Worm (Caenorhabditis elegans) whole organism, L3 larva: Measurements from ENCODE around the gene ruvb-1.

Source experiments
- R02D3.7 ChIP-seq: fragments of 150-350 bp; optimal IDR thresholded peaks from 2 replicates; lab custom pipeline; 2014; ENCODE audit warnings: missing biosample characterization, missing genetic modification characterization
- ZK546.5 ChIP-seq: sonication (generic microtip); optimal IDR thresholded peaks from 2 replicates; lab custom pipeline; 2017; ENCODE audit warnings: missing biosample characterization, missing genetic modification characterization
- aly-2 ChIP-seq: fragments of 150-350 bp; optimal IDR thresholded peaks from 2 replicates; lab custom pipeline; 2014; ENCODE audit warnings: missing biosample characterization, missing genetic modification characterization
- ama-1 ChIP-seq: fragments of 150-350 bp; optimal IDR thresholded peaks from 2 replicates; lab custom pipeline; 2018
- ceh-16 ChIP-seq: sonication (generic microtip); optimal IDR thresholded peaks from 2 replicates; lab custom pipeline; 2017; ENCODE audit warnings: missing biosample characterization, missing genetic modification characterization
- ceh-28 ChIP-seq: fragments of 150-350 bp; optimal IDR thresholded peaks from 2 replicates; lab custom pipeline; 2014; ENCODE audit warnings: missing biosample characterization, missing genetic modification reagents, missing genetic modification characterization
- ceh-82 ChIP-seq: fragments of 150-350 bp; optimal IDR thresholded peaks from 2 replicates; lab custom pipeline; 2014; ENCODE audit warnings: missing biosample characterization, missing genetic modification characterization
- ceh-9 ChIP-seq: sonication (generic microtip); optimal IDR thresholded peaks from 2 replicates; lab custom pipeline; 2018; ENCODE audit warnings: missing biosample characterization, missing genetic modification characterization
- daf-12 ChIP-seq: fragments of 150-350 bp; optimal IDR thresholded peaks from 2 replicates; lab custom pipeline; 2014; ENCODE audit warnings: missing biosample characterization, missing genetic modification reagents, missing genetic modification characterization
- egl-5 ChIP-seq: fragments of 150-350 bp; optimal IDR thresholded peaks from 2 replicates; lab custom pipeline; 2017; ENCODE audit warnings: missing biosample characterization, missing genetic modification reagents, missing genetic modification characterization, inconsistent platforms
- elt-1 ChIP-seq: fragments of 150-350 bp; optimal IDR thresholded peaks from 2 replicates; lab custom pipeline; 2014; ENCODE audit warnings: missing biosample characterization, missing genetic modification characterization
- elt-2 ChIP-seq: sonication (generic microtip); optimal IDR thresholded peaks from 2 replicates; lab custom pipeline; 2016; ENCODE audit warnings: missing genetic modification reagents, mild to moderate bottlenecking, missing genetic modification characterization, missing compliant biosample characterization
- elt-3 ChIP-seq, 3 experiments: fragments of 150-350 bp in 1 of 3; sonication (generic microtip) in 2 of 3; optimal IDR thresholded peaks; 2 replicates in 2 of 3; 4 replicates in 1 of 3; lab custom pipeline; 2014 to 2017; ENCODE audit warnings: missing biosample characterization in 3 of 3, missing genetic modification characterization in 3 of 3
- eor-1 ChIP-seq, 2 experiments: fragments of 150-350 bp; optimal IDR thresholded peaks; 2 replicates each; lab custom pipeline; 2014 to 2018; ENCODE audit warnings: missing biosample characterization in 2 of 2, missing genetic modification characterization in 2 of 2
- fkh-10 ChIP-seq: sonication (generic microtip); optimal IDR thresholded peaks from 2 replicates; lab custom pipeline; 2017; ENCODE audit warnings: missing biosample characterization, missing genetic modification reagents, missing genetic modification characterization
- fos-1 ChIP-seq: fragments of 150-350 bp; optimal IDR thresholded peaks from 2 replicates; lab custom pipeline; 2014; ENCODE audit warnings: missing biosample characterization, missing genetic modification characterization
- hmg-11 ChIP-seq: sonication (generic microtip); optimal IDR thresholded peaks from 2 replicates; lab custom pipeline; 2016; ENCODE audit warnings: missing genetic modification characterization, missing compliant biosample characterization
- jun-1 ChIP-seq: fragments of 150-350 bp; optimal IDR thresholded peaks from 2 replicates; lab custom pipeline; 2014; ENCODE audit warnings: missing biosample characterization, missing genetic modification reagents, missing genetic modification characterization
- lin-15B ChIP-seq: fragments of 150-350 bp; optimal IDR thresholded peaks from 2 replicates; lab custom pipeline; 2014; ENCODE audit warnings: missing biosample characterization, missing genetic modification characterization
- lin-39 ChIP-seq: fragments of 150-350 bp; optimal IDR thresholded peaks from 2 replicates; lab custom pipeline; 2018; ENCODE audit warnings: missing biosample characterization, missing genetic modification reagents, missing genetic modification characterization
- lsy-12 ChIP-seq: sonication (generic microtip); optimal IDR thresholded peaks from 2 replicates; lab custom pipeline; 2016; ENCODE audit warnings: mild to moderate bottlenecking, missing genetic modification characterization, missing compliant biosample characterization
- mdl-1 ChIP-seq: fragments of 150-350 bp; optimal IDR thresholded peaks from 2 replicates; lab custom pipeline; 2014; ENCODE audit warnings: missing biosample characterization, missing genetic modification characterization
- mml-1 ChIP-seq: fragments of 150-350 bp; sonication (generic microtip); optimal IDR thresholded peaks from 3 replicates; lab custom pipeline; 2014; ENCODE audit warnings: missing biosample characterization, missing genetic modification characterization
- nfya-1 ChIP-seq: sonication (generic microtip); optimal IDR thresholded peaks from 2 replicates; lab custom pipeline; 2017; ENCODE audit warnings: missing genetic modification characterization, mild to moderate bottlenecking, missing compliant biosample characterization, antibody characterized with exemption, moderate library complexity; ENCODE audit not compliant: insufficient read depth
- nhr-11 ChIP-seq: fragments of 150-350 bp; optimal IDR thresholded peaks from 2 replicates; lab custom pipeline; 2014; ENCODE audit warnings: missing biosample characterization, missing genetic modification characterization
- nhr-12 ChIP-seq: fragments of 150-350 bp; optimal IDR thresholded peaks from 2 replicates; lab custom pipeline; 2014; ENCODE audit warnings: missing biosample characterization, missing genetic modification characterization
- nhr-23 ChIP-seq: fragments of 150-350 bp; optimal IDR thresholded peaks from 2 replicates; lab custom pipeline; 2014; ENCODE audit warnings: missing biosample characterization, missing genetic modification reagents, missing genetic modification characterization
- nhr-237 ChIP-seq: fragments of 150-350 bp; optimal IDR thresholded peaks from 2 replicates; lab custom pipeline; 2014; ENCODE audit warnings: missing biosample characterization, missing genetic modification characterization
- nhr-25 ChIP-seq: sonication (generic microtip); optimal IDR thresholded peaks from 2 replicates; lab custom pipeline; 2017; ENCODE audit warnings: missing biosample characterization, missing genetic modification characterization
- nhr-76 ChIP-seq: fragments of 150-350 bp; sonication (generic microtip); optimal IDR thresholded peaks from 5 replicates; lab custom pipeline; 2014; ENCODE audit warnings: missing biosample characterization, missing genetic modification characterization
- nhr-77 ChIP-seq: fragments of 150-350 bp; optimal IDR thresholded peaks from 2 replicates; lab custom pipeline; 2014; ENCODE audit warnings: missing biosample characterization, missing genetic modification characterization
- pha-4 ChIP-seq: fragments of 150-350 bp; optimal IDR thresholded peaks from 2 replicates; lab custom pipeline; 2014; ENCODE audit warnings: missing biosample characterization, missing genetic modification reagents, missing genetic modification characterization
- pqm-1 ChIP-seq: fragments of 150-350 bp; optimal IDR thresholded peaks from 2 replicates; lab custom pipeline; 2017; ENCODE audit warnings: missing biosample characterization, missing genetic modification characterization, inconsistent platforms
- tbx-2 ChIP-seq: sonication (generic microtip); optimal IDR thresholded peaks from 2 replicates; lab custom pipeline; 2016; ENCODE audit warnings: mild to moderate bottlenecking, missing genetic modification characterization, missing compliant biosample characterization
- unc-62 ChIP-seq: fragments of 150-350 bp; sonication (generic microtip); optimal IDR thresholded peaks from 4 replicates; lab custom pipeline; 2014; ENCODE audit warnings: missing biosample characterization, missing genetic modification reagents, missing genetic modification characterization
- zag-1 ChIP-seq: fragments of 150-350 bp; optimal IDR thresholded peaks from 2 replicates; lab custom pipeline; 2014; ENCODE audit warnings: missing biosample characterization, missing genetic modification characterization
- ztf-11 ChIP-seq: fragments of 150-350 bp; optimal IDR thresholded peaks from 2 replicates; lab custom pipeline; 2014; ENCODE audit warnings: missing biosample characterization, missing genetic modification characterization
- ztf-4 ChIP-seq: fragments of 150-350 bp; optimal IDR thresholded peaks from 2 replicates; lab custom pipeline; 2014; ENCODE audit warnings: missing biosample characterization, missing genetic modification characterization

ruvb-1 gene

ce11 chrV:10011623-10012022 is 31.0 kb upstream of the ruvb-1 start, which contains the start of gene lea-1:
TSS of gene lea-1 (plus strand) at chrV:10011923.
- TF ChIP-seq ceh-82 (tag; lab: Kevin White, UChicago) (no peak), lsy-12 (tag; lab: Kevin White, UChicago) (no peak), ztf-4 (tag; lab: Kevin White, UChicago) (no peak), nhr-12 (tag; lab: Kevin White, UChicago) (no peak), R02D3.7 (tag; lab: Kevin White, UChicago) (no peak), nhr-76 (tag; lab: Kevin White, UChicago) (no peak), nhr-237 (tag; lab: Kevin White, UChicago) (no peak), elt-2 (tag; lab: Kevin White, UChicago) (no peak), ceh-9 (tag; lab: Kevin White, UChicago) (no peak), nhr-23 (tag; lab: Kevin White, UChicago) (no peak), daf-12 (tag; lab: Kevin White, UChicago) (no peak), elt-1 (tag; lab: Kevin White, UChicago) (no peak), pha-4 (tag; lab: Kevin White, UChicago) (no peak), pqm-1 (no peak), mdl-1 (tag; lab: Kevin White, UChicago) (no peak), mml-1 (tag; lab: Kevin White, UChicago) (no peak)

ce11 chrV:10007484-10007883 is 26.9 kb upstream of the ruvb-1 start:
- TF ChIP-seq nhr-12 (tag; lab: Kevin White, UChicago) = no peak
- TF ChIP-seq nhr-25 (tag; lab: Kevin White, UChicago) = no peak
- TF ChIP-seq pha-4 (tag; lab: Kevin White, UChicago) = peak; percentile 2

ce11 chrV:10006374-10006773 is 25.8 kb upstream of the ruvb-1 start:
- TF ChIP-seq elt-3 (tag; optimal IDR thresholded peaks at IDR 0.05; lab: Kevin White, UChicago) (no peak), ama-1 (lab: Kevin White, UChicago) (no peak), aly-2 (tag; lab: Kevin White, UChicago) (no peak), lsy-12 (tag; lab: Kevin White, UChicago) (no peak), daf-12 (tag; lab: Kevin White, UChicago) (no peak), egl-5 (tag; lab: Kevin White, UChicago) (no peak), nhr-23 (tag; lab: Kevin White, UChicago) (no peak), ceh-9 (tag; lab: Kevin White, UChicago) (no peak), lin-39 (tag; lab: Kevin White, UChicago) (no peak), R02D3.7 (tag; lab: Kevin White, UChicago) (no peak), ztf-11 (tag; lab: Kevin White, UChicago) (no peak), ceh-28 (tag; lab: Kevin White, UChicago) (no peak), ZK546.5 (tag; lab: Kevin White, UChicago) (no peak), ceh-16 (tag; lab: Kevin White, UChicago) (no peak), mml-1 (tag; lab: Kevin White, UChicago) (no peak), nhr-12 (tag; lab: Kevin White, UChicago) (no peak), zag-1 (tag; lab: Kevin White, UChicago) (no peak)
- TF ChIP-seq, all 47 proteins: peak for 0

ce11 chrV:10004048-10004761 is 23.6 kb upstream of the ruvb-1 start, which contains the start of gene uda-1:
TSS of gene uda-1 (plus strand) at chrV:10004755.
- TF ChIP-seq pha-4 (tag; lab: Kevin White, UChicago) = peak; percentile 53
- TF ChIP-seq, all 47 proteins: peak for 1; not testable (repeated sequence) for 46

ce11 chrV:10003315-10003969 is 22.8 kb upstream of the ruvb-1 start:
- TF ChIP-seq aly-2 (tag; lab: Kevin White, UChicago) (no peak), jun-1 (tag; lab: Kevin White, UChicago) (peak; percentile 8), fos-1 (no peak), tbx-2 (no peak), lin-39 (tag; lab: Kevin White, UChicago) (peak; percentile 38), ceh-9 (tag; lab: Kevin White, UChicago) (no peak), nhr-77 (tag; lab: Kevin White, UChicago) (no peak), nhr-11 (tag; lab: Kevin White, UChicago) (no peak), ceh-28 (tag; lab: Kevin White, UChicago) (no peak), hmg-11 (tag; lab: Kevin White, UChicago) (peak; percentile 57), R02D3.7 (tag; lab: Kevin White, UChicago) (no peak), elt-3 (tag; optimal IDR thresholded peaks at IDR 0.05; lab: Kevin White, UChicago) (no peak), nhr-76 (tag; lab: Kevin White, UChicago) (no peak), mml-1 (tag; lab: Kevin White, UChicago) (no peak), ceh-82 (tag; lab: Kevin White, UChicago) (no peak), ceh-16 (tag; lab: Kevin White, UChicago) (no peak), nfya-1 (tag; lab: Kevin White, UChicago) (peak; percentile 53), fkh-10 (GFP tag; lab: Kevin White, UChicago) (no peak), pha-4 (tag; lab: Kevin White, UChicago) (peak; percentile 76), daf-12 (tag; lab: Kevin White, UChicago) (no peak), nhr-237 (tag; lab: Kevin White, UChicago) (no peak), eor-1 (tag; optimal IDR thresholded peaks at IDR 0.05; lab: Kevin White, UChicago) (no peak), lin-15B (peak; percentile 73), ama-1 (lab: Kevin White, UChicago) (no peak), unc-62 (no peak), nhr-23 (tag; lab: Kevin White, UChicago) (peak; percentile 44), pqm-1 (peak; percentile 50)
